Fruit fly (Drosophila melanogaster): Measurements from ENCODE around the gene CG32240.

dm6 chr3L:4399905-4400304 lies 18.5 kb upstream of the CG32240 start:
- TF ChIP-seq Myc (optimal IDR thresholded peaks at IDR 0.05) (no peak), ttk (optimal IDR thresholded peaks at IDR 0.05) (no peak), psq (optimal IDR thresholded peaks at IDR 0.05) (no peak), h (optimal IDR thresholded peaks at IDR 0.05) (no peak)

Data from Kc167 (cell line).